Worm (Caenorhabditis elegans) whole organism, L3 larva: ENCODE data around the gene F10D7.4.
A peak's percentile ranks its signal among the peaks of the same experiment; 100 is the strongest.

ENCODE experiments used
- R02D3.7 ChIP-seq: fragments of 150-350 bp; optimal IDR thresholded peaks from 2 replicates; lab custom pipeline; 2014; ENCODE audit warnings: missing biosample characterization, missing genetic modification characterization
- ZK546.5 ChIP-seq: sonication (generic microtip); optimal IDR thresholded peaks from 2 replicates; lab custom pipeline; 2017; ENCODE audit warnings: missing biosample characterization, missing genetic modification characterization
- aly-2 ChIP-seq: fragments of 150-350 bp; optimal IDR thresholded peaks from 2 replicates; lab custom pipeline; 2014; ENCODE audit warnings: missing biosample characterization, missing genetic modification characterization
- ama-1 ChIP-seq: fragments of 150-350 bp; optimal IDR thresholded peaks from 2 replicates; lab custom pipeline; 2018
- ceh-16 ChIP-seq: sonication (generic microtip); optimal IDR thresholded peaks from 2 replicates; lab custom pipeline; 2017; ENCODE audit warnings: missing biosample characterization, missing genetic modification characterization
- ceh-28 ChIP-seq: fragments of 150-350 bp; optimal IDR thresholded peaks from 2 replicates; lab custom pipeline; 2014; ENCODE audit warnings: missing biosample characterization, missing genetic modification reagents, missing genetic modification characterization
- ceh-82 ChIP-seq: fragments of 150-350 bp; optimal IDR thresholded peaks from 2 replicates; lab custom pipeline; 2014; ENCODE audit warnings: missing biosample characterization, missing genetic modification characterization
- ceh-9 ChIP-seq: sonication (generic microtip); optimal IDR thresholded peaks from 2 replicates; lab custom pipeline; 2018; ENCODE audit warnings: missing biosample characterization, missing genetic modification characterization
- daf-12 ChIP-seq: fragments of 150-350 bp; optimal IDR thresholded peaks from 2 replicates; lab custom pipeline; 2014; ENCODE audit warnings: missing biosample characterization, missing genetic modification reagents, missing genetic modification characterization
- egl-27 ChIP-seq: sonication (generic microtip); optimal IDR thresholded peaks from 4 replicates; lab custom pipeline; 2017; ENCODE audit warnings: missing biosample characterization, missing genetic modification reagents, missing genetic modification characterization
- egl-5 ChIP-seq: fragments of 150-350 bp; optimal IDR thresholded peaks from 2 replicates; lab custom pipeline; 2017; ENCODE audit warnings: missing biosample characterization, missing genetic modification reagents, missing genetic modification characterization, inconsistent platforms
- elt-1 ChIP-seq: fragments of 150-350 bp; optimal IDR thresholded peaks from 2 replicates; lab custom pipeline; 2014; ENCODE audit warnings: missing biosample characterization, missing genetic modification characterization
- elt-2 ChIP-seq: sonication (generic microtip); optimal IDR thresholded peaks from 2 replicates; lab custom pipeline; 2016; ENCODE audit warnings: missing genetic modification reagents, mild to moderate bottlenecking, missing genetic modification characterization, missing compliant biosample characterization
- elt-3 ChIP-seq, 3 experiments: fragments of 150-350 bp in 1 of 3; sonication (generic microtip) in 2 of 3; optimal IDR thresholded peaks; 2 replicates in 2 of 3; 4 replicates in 1 of 3; lab custom pipeline; 2014 to 2017; ENCODE audit warnings: missing biosample characterization in 3 of 3, missing genetic modification characterization in 3 of 3
- eor-1 ChIP-seq, 2 experiments: fragments of 150-350 bp; optimal IDR thresholded peaks; 2 replicates each; lab custom pipeline; 2014 to 2018; ENCODE audit warnings: missing biosample characterization in 2 of 2, missing genetic modification characterization in 2 of 2
- fkh-10 ChIP-seq: sonication (generic microtip); optimal IDR thresholded peaks from 2 replicates; lab custom pipeline; 2017; ENCODE audit warnings: missing biosample characterization, missing genetic modification reagents, missing genetic modification characterization
- fkh-2 ChIP-seq: fragments of 150-350 bp; optimal IDR thresholded peaks from 2 replicates; lab custom pipeline; 2014; ENCODE audit warnings: missing biosample characterization, missing genetic modification reagents, missing genetic modification characterization
- fos-1 ChIP-seq: fragments of 150-350 bp; optimal IDR thresholded peaks from 2 replicates; lab custom pipeline; 2014; ENCODE audit warnings: missing biosample characterization, missing genetic modification characterization
- hmg-11 ChIP-seq: sonication (generic microtip); optimal IDR thresholded peaks from 2 replicates; lab custom pipeline; 2016; ENCODE audit warnings: missing genetic modification characterization, missing compliant biosample characterization
- jun-1 ChIP-seq: fragments of 150-350 bp; optimal IDR thresholded peaks from 2 replicates; lab custom pipeline; 2014; ENCODE audit warnings: missing biosample characterization, missing genetic modification reagents, missing genetic modification characterization
- lin-15B ChIP-seq: fragments of 150-350 bp; optimal IDR thresholded peaks from 2 replicates; lab custom pipeline; 2014; ENCODE audit warnings: missing biosample characterization, missing genetic modification characterization
- lin-39 ChIP-seq: fragments of 150-350 bp; optimal IDR thresholded peaks from 2 replicates; lab custom pipeline; 2018; ENCODE audit warnings: missing biosample characterization, missing genetic modification reagents, missing genetic modification characterization
- lsy-12 ChIP-seq: sonication (generic microtip); optimal IDR thresholded peaks from 2 replicates; lab custom pipeline; 2016; ENCODE audit warnings: mild to moderate bottlenecking, missing genetic modification characterization, missing compliant biosample characterization
- mdl-1 ChIP-seq: fragments of 150-350 bp; optimal IDR thresholded peaks from 2 replicates; lab custom pipeline; 2014; ENCODE audit warnings: missing biosample characterization, missing genetic modification characterization
- mml-1 ChIP-seq: fragments of 150-350 bp; sonication (generic microtip); optimal IDR thresholded peaks from 3 replicates; lab custom pipeline; 2014; ENCODE audit warnings: missing biosample characterization, missing genetic modification characterization
- nfya-1 ChIP-seq: sonication (generic microtip); optimal IDR thresholded peaks from 2 replicates; lab custom pipeline; 2017; ENCODE audit warnings: missing genetic modification characterization, mild to moderate bottlenecking, missing compliant biosample characterization, antibody characterized with exemption, moderate library complexity; ENCODE audit not compliant: insufficient read depth
- nhr-11 ChIP-seq: fragments of 150-350 bp; optimal IDR thresholded peaks from 2 replicates; lab custom pipeline; 2014; ENCODE audit warnings: missing biosample characterization, missing genetic modification characterization
- nhr-12 ChIP-seq: fragments of 150-350 bp; optimal IDR thresholded peaks from 2 replicates; lab custom pipeline; 2014; ENCODE audit warnings: missing biosample characterization, missing genetic modification characterization
- nhr-23 ChIP-seq: fragments of 150-350 bp; optimal IDR thresholded peaks from 2 replicates; lab custom pipeline; 2014; ENCODE audit warnings: missing biosample characterization, missing genetic modification reagents, missing genetic modification characterization
- nhr-237 ChIP-seq: fragments of 150-350 bp; optimal IDR thresholded peaks from 2 replicates; lab custom pipeline; 2014; ENCODE audit warnings: missing biosample characterization, missing genetic modification characterization
- nhr-25 ChIP-seq: sonication (generic microtip); optimal IDR thresholded peaks from 2 replicates; lab custom pipeline; 2017; ENCODE audit warnings: missing biosample characterization, missing genetic modification characterization
- nhr-28 ChIP-seq: fragments of 150-350 bp; optimal IDR thresholded peaks from 2 replicates; lab custom pipeline; 2014; ENCODE audit warnings: missing biosample characterization, missing genetic modification characterization
- nhr-43 ChIP-seq: sonication (generic microtip); optimal IDR thresholded peaks from 2 replicates; lab custom pipeline; 2016; ENCODE audit warnings: mild to moderate bottlenecking, missing genetic modification characterization, missing compliant biosample characterization; ENCODE audit not compliant: poor library complexity, severe bottlenecking
- nhr-67 ChIP-seq: fragments of 150-350 bp; optimal IDR thresholded peaks from 2 replicates; lab custom pipeline; 2014; ENCODE audit warnings: missing biosample characterization, missing genetic modification characterization
- nhr-76 ChIP-seq: fragments of 150-350 bp; sonication (generic microtip); optimal IDR thresholded peaks from 5 replicates; lab custom pipeline; 2014; ENCODE audit warnings: missing biosample characterization, missing genetic modification characterization
- nhr-77 ChIP-seq: fragments of 150-350 bp; optimal IDR thresholded peaks from 2 replicates; lab custom pipeline; 2014; ENCODE audit warnings: missing biosample characterization, missing genetic modification characterization
- pha-4 ChIP-seq: fragments of 150-350 bp; optimal IDR thresholded peaks from 2 replicates; lab custom pipeline; 2014; ENCODE audit warnings: missing biosample characterization, missing genetic modification reagents, missing genetic modification characterization
- pqm-1 ChIP-seq: fragments of 150-350 bp; optimal IDR thresholded peaks from 2 replicates; lab custom pipeline; 2017; ENCODE audit warnings: missing biosample characterization, missing genetic modification characterization, inconsistent platforms
- sea-2 ChIP-seq: fragments of 150-350 bp; sonication (generic microtip); optimal IDR thresholded peaks from 4 replicates; lab custom pipeline; 2014; ENCODE audit warnings: missing biosample characterization, missing genetic modification reagents, missing genetic modification characterization
- skn-1 ChIP-seq: fragments of 150-350 bp; optimal IDR thresholded peaks from 2 replicates; lab custom pipeline; 2014; ENCODE audit warnings: missing biosample characterization, missing genetic modification characterization
- snpc-4 ChIP-seq: fragments of 150-350 bp; optimal IDR thresholded peaks from 2 replicates; lab custom pipeline; 2014; ENCODE audit warnings: missing biosample characterization, missing genetic modification characterization
- tbx-2 ChIP-seq: sonication (generic microtip); optimal IDR thresholded peaks from 2 replicates; lab custom pipeline; 2016; ENCODE audit warnings: mild to moderate bottlenecking, missing genetic modification characterization, missing compliant biosample characterization
- unc-39 ChIP-seq: sonication (generic microtip); optimal IDR thresholded peaks from 4 replicates; lab custom pipeline; 2017; ENCODE audit warnings: missing biosample characterization, missing genetic modification characterization
- unc-62 ChIP-seq: fragments of 150-350 bp; sonication (generic microtip); optimal IDR thresholded peaks from 4 replicates; lab custom pipeline; 2014; ENCODE audit warnings: missing biosample characterization, missing genetic modification reagents, missing genetic modification characterization
- zag-1 ChIP-seq: fragments of 150-350 bp; optimal IDR thresholded peaks from 2 replicates; lab custom pipeline; 2014; ENCODE audit warnings: missing biosample characterization, missing genetic modification characterization
- ztf-11 ChIP-seq: fragments of 150-350 bp; optimal IDR thresholded peaks from 2 replicates; lab custom pipeline; 2014; ENCODE audit warnings: missing biosample characterization, missing genetic modification characterization
- ztf-4 ChIP-seq: fragments of 150-350 bp; optimal IDR thresholded peaks from 2 replicates; lab custom pipeline; 2014; ENCODE audit warnings: missing biosample characterization, missing genetic modification characterization

Gene F10D7.4

DNA sequence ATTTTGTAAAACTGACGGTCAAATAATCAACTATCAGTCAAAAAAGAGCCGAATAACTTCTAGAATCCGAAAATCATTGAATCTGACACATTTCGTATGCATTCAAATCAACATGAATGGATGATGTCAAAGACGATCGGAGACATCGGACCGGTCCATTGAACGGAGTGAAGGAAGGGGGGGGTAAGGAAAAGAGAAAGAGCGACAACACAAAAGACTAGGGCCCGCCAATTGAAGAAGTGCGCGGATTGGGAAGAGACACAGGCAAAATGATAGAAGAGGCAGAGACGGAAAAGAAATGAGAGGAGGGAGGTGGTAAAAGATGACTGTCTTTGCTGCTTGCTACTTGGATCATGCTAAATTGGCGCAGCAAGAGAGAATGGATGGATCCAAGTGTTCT is 12.4 kb downstream of the F10D7.4 start:
- no peak for TF ChIP-seq R02D3.7 (tag; lab: Kevin White, UChicago)
- no peak for TF ChIP-seq ceh-9 (tag; lab: Kevin White, UChicago)
- TF ChIP-seq ZK546.5 (tag; lab: Kevin White, UChicago): no peak
- TF ChIP-seq nhr-77 (tag; lab: Kevin White, UChicago): no peak
- no peak for TF ChIP-seq fkh-2 (tag; lab: Kevin White, UChicago)
- no peak for TF ChIP-seq eor-1 (tag; optimal IDR thresholded peaks at IDR 0.05; lab: Kevin White, UChicago)
- no peak for TF ChIP-seq jun-1
- no peak for TF ChIP-seq egl-5 (tag; lab: Kevin White, UChicago)
- TF ChIP-seq ceh-82 (tag; lab: Kevin White, UChicago): no peak
- TF ChIP-seq nhr-76 (tag; lab: Kevin White, UChicago): no peak
- peak; percentile 3 for TF ChIP-seq nhr-43 (tag; lab: Kevin White, UChicago)
- TF ChIP-seq ceh-28 (tag; lab: Kevin White, UChicago): no peak
- TF ChIP-seq pqm-1 (tag; lab: Kevin White, UChicago): no peak
- TF ChIP-seq nhr-23 (tag; lab: Kevin White, UChicago): peak; percentile 35
- TF ChIP-seq nhr-25 (tag; lab: Kevin White, UChicago): peak; percentile 43
- no peak for TF ChIP-seq elt-3 (tag; optimal IDR thresholded peaks at IDR 0.05; lab: Kevin White, UChicago)
- peak; percentile 2 for TF ChIP-seq snpc-4 (tag; lab: Kevin White, UChicago)
- TF ChIP-seq lin-39 (tag; lab: Kevin White, UChicago): no peak
- TF ChIP-seq egl-27 (tag; lab: Kevin White, UChicago): no peak
- no peak for TF ChIP-seq elt-1 (tag; lab: Kevin White, UChicago)
- no peak for TF ChIP-seq ztf-4 (tag; lab: Kevin White, UChicago)
- TF ChIP-seq mml-1 (tag; lab: Kevin White, UChicago): no peak
- TF ChIP-seq mdl-1 (tag; lab: Kevin White, UChicago): no peak
- peak; percentile 30 for TF ChIP-seq pha-4 (tag; lab: Kevin White, UChicago)
- TF ChIP-seq nfya-1 (tag; lab: Kevin White, UChicago): peak; percentile 44
- no peak for TF ChIP-seq unc-62 (GFP tag; lab: Kevin White, UChicago)
- TF ChIP-seq sea-2: no peak
- no peak for TF ChIP-seq elt-2
- TF ChIP-seq nhr-237 (tag; lab: Kevin White, UChicago): no peak
- TF ChIP-seq lin-15B (tag; lab: Kevin White, UChicago): no peak
- TF ChIP-seq tbx-2 (tag; lab: Kevin White, UChicago): no peak
- no peak for TF ChIP-seq nhr-12
- no peak for TF ChIP-seq daf-12 (tag; lab: Kevin White, UChicago)
- TF ChIP-seq ama-1 (lab: Kevin White, UChicago): no peak
- no peak for TF ChIP-seq lsy-12 (tag; lab: Kevin White, UChicago)
- TF ChIP-seq hmg-11: peak; percentile 51
- TF ChIP-seq nhr-11 (tag; lab: Kevin White, UChicago): no peak
- no peak for TF ChIP-seq nhr-28
- TF ChIP-seq skn-1 (tag; lab: Kevin White, UChicago): no peak
- TF ChIP-seq zag-1: no peak
- no peak for TF ChIP-seq ceh-16 (tag; lab: Kevin White, UChicago)
- TF ChIP-seq fkh-10 (GFP tag; lab: Kevin White, UChicago): no peak
- no peak for TF ChIP-seq ztf-11
- TF ChIP-seq fos-1 (tag; lab: Kevin White, UChicago): no peak
- no peak for TF ChIP-seq unc-39 (tag; lab: Kevin White, UChicago)
- no peak for TF ChIP-seq nhr-67
- TF ChIP-seq aly-2: no peak
